Worm (Caenorhabditis elegans): Measurements from ENCODE around the gene Y64G10A.10.

ce11 chrIV:14276773-14277388 lies 35.6 kb upstream of the Y64G10A.10 start:
- no peak for TF ChIP-seq elt-2 (tag; optimal IDR thresholded peaks at IDR 0.05)
- TF ChIP-seq tbx-2 (tag; optimal IDR thresholded peaks at IDR 0.05), result no peak
- TF ChIP-seq ceh-2 (tag; optimal IDR thresholded peaks at IDR 0.05), result no peak
- no peak for TF ChIP-seq pha-4 (tag; optimal IDR thresholded peaks at IDR 0.05)
- no peak for TF ChIP-seq nhr-11 (tag; optimal IDR thresholded peaks at IDR 0.05)
- TF ChIP-seq gmeb-2 (tag; optimal IDR thresholded peaks at IDR 0.05), result no peak
- no peak for TF ChIP-seq unc-3 (GFP tag; conservative IDR thresholded peaks at IDR 0.05)
- TF ChIP-seq unc-3 (tag; optimal IDR thresholded peaks at IDR 0.05), result no peak

Measured in whole organism, late embryonic.